Worm (Caenorhabditis elegans) whole organism, L2 larva: ENCODE results near the gene mfsd-10.

Experiments used
- elt-1 ChIP-seq: fragments of 150-350 bp; optimal IDR thresholded peaks from 2 replicates; lab custom pipeline; 2014; ENCODE audit warnings: missing biosample characterization, missing genetic modification characterization
- gmeb-1 ChIP-seq: fragments of 150-350 bp; optimal IDR thresholded peaks from 2 replicates; lab custom pipeline; 2014; ENCODE audit warnings: missing biosample characterization, missing genetic modification characterization
- lin-11 ChIP-seq: fragments of 150-350 bp; sonication (generic microtip); optimal IDR thresholded peaks from 2 replicates; lab custom pipeline; 2014; ENCODE audit warnings: missing biosample characterization, missing genetic modification characterization, inconsistent platforms, mixed read lengths
- lin-39 ChIP-seq: fragments of 150-350 bp; optimal IDR thresholded peaks from 2 replicates; lab custom pipeline; 2014; ENCODE audit warnings: missing biosample characterization, missing genetic modification reagents, missing genetic modification characterization
- nhr-10 ChIP-seq: sonication (generic microtip); optimal IDR thresholded peaks from 2 replicates; lab custom pipeline; 2017; ENCODE audit warnings: missing biosample characterization, missing genetic modification characterization
- nhr-129 ChIP-seq: fragments of 150-350 bp; optimal IDR thresholded peaks from 2 replicates; lab custom pipeline; 2014; ENCODE audit warnings: missing biosample characterization, missing genetic modification characterization
- nhr-237 ChIP-seq: fragments of 150-350 bp; optimal IDR thresholded peaks from 2 replicates; lab custom pipeline; 2014; ENCODE audit warnings: missing biosample characterization, missing genetic modification characterization
- nhr-77 ChIP-seq: fragments of 150-350 bp; optimal IDR thresholded peaks from 2 replicates; lab custom pipeline; 2014; ENCODE audit warnings: missing biosample characterization, missing genetic modification characterization
- snpc-4 ChIP-seq: fragments of 150-350 bp; optimal IDR thresholded peaks from 2 replicates; lab custom pipeline; 2014; ENCODE audit warnings: missing biosample characterization, missing genetic modification characterization
- unc-62 ChIP-seq: fragments of 150-350 bp; optimal IDR thresholded peaks from 2 replicates; lab custom pipeline; 2014; ENCODE audit warnings: missing biosample characterization, missing genetic modification reagents, missing genetic modification characterization

DNA sequence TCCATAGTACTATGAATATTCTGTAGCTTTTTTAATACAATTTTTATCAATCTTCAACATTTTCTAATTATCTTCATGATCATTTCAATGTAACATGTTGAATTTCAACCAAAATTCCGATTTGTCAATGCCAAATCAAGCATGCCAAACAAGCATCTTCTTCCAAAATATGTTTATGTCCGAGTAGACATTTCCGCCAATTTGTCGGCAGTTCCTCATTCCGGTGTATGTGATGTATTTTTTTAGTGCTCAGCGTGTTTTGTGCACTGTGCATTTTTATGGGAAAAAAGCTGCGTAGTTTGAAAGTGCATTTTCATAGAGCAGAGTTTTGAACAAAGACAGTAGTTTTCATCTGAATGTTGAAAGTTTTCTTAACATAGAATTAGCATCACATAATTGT lies 19.0 kb downstream of the mfsd-10 start:
- TF ChIP-seq nhr-77 (tag; lab: Kevin White, UChicago) (no peak), gmeb-1 (tag; lab: Kevin White, UChicago) (no peak), lin-39 (tag; lab: Kevin White, UChicago) (no peak), lin-11 (no peak), snpc-4 (tag; lab: Kevin White, UChicago) (no peak), nhr-10 (tag; lab: Kevin White, UChicago) (no peak), elt-1 (tag; lab: Kevin White, UChicago) (no peak), unc-62 (GFP tag; lab: Kevin White, UChicago) (no peak), nhr-237 (tag; lab: Kevin White, UChicago) (no peak), nhr-129 (tag; lab: Kevin White, UChicago) (no peak)
